Worm (Caenorhabditis elegans): Measurements from ENCODE around the gene ndua-1.
A peak's percentile ranks its signal among the peaks of the same experiment; 100 is the strongest.

Gene ndua-1

DNA sequence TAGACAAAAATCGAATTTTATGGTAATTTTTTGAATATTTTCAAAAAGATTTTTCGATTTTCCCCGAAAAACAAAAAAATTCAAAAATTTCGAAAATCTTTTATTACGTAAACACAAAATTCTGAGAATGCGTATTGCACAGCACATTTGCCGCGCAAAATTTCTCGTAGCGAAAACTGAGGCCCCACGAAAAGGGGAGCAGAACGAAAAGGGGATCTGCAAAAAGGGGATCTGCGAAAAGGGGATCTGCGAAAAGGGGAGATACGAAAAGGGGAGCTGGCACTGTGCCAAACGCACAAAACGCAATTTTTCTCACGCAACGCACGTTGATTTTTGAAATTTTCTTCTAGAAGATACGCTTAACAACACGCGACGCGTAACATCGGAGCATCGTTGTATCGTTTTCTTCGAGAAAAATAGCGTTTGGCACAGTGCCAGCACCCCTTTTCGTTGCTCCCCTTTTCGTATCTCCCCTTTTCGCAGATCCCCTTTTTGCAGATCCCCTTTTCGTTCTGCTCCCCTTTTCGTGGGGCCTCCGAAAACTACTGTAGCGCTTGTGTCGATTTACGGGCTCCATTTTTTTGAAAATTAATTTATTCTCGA lies 12.3 kb downstream of the ndua-1 start:
- TF ChIP-seq sea-1 (GFP tag; conservative IDR thresholded peaks at IDR 0.05) (0 out of 2 replicates have a peak, but pooled peaks have one; percentile 29), pes-1 (GFP tag; IDR thresholded peaks at IDR 0.05) (peak; percentile 63)

DNA sequence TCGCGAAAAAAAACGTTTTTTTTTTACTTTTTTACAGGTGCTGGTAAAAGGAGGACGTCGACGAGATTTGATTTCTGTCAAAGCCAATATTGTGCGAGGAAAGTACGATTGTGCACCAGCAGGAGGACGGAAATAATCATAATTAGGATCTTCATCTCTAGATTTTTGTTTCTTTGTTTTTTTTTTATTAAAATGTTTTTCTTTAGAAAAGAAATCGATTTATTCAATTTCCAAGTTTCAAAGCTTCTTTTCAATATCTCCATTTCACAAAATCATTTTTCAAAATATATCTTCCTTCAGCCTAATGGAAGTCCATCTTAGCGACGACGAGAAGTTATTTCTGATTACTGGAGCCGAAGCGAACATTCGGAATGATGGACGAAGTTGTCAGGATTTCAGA lies 13.1 kb downstream of the ndua-1 start, which contains the start of gene exos-7:
TSS of gene exos-7 (plus strand) at position 301 of the 400 bp plus-strand sequence.
- TF ChIP-seq hmbx-1 (tag; optimal IDR thresholded peaks at IDR 0.05) (no peak), F13C5.2 (tag; optimal IDR thresholded peaks at IDR 0.05) (no peak), flt-1 (GFP tag; IDR thresholded peaks at IDR 0.05) (no peak), scrt-1 (GFP tag; IDR thresholded peaks at IDR 0.05) (no peak), ceh-36 (tag; optimal IDR thresholded peaks at IDR 0.05) (no peak), sea-1 (GFP tag; conservative IDR thresholded peaks at IDR 0.05) (no peak), tra-4 (tag; optimal IDR thresholded peaks at IDR 0.05) (no peak), hnd-1 (tag; optimal IDR thresholded peaks at IDR 0.05) (no peak), ama-1 (optimal IDR thresholded peaks at IDR 0.05) (no peak), ceh-13 (GFP tag; optimal IDR thresholded peaks at IDR 0.05) (no peak)

DNA sequence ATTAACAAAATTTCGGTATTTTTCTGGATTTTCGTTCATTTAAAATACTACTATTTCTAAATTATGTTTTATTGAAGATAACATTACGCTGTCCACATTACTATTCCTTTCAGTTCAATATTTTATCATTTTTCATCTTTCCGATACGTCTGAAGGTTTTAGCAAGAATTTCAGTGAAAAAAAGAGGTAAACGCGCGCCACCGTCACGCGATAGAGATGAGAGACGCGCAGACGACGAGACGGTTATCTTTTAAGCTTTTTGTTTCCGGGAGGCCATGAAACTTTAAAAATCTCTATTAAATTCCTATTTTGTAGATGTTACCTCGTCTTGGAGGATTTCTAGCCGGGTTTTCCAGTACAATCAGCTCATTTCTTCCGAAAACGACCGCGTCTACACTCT lies 13.9 kb downstream of the ndua-1 start, which contains the start of gene mrps-12:
TSS of gene mrps-12 (plus strand) at position 316 of the 400 bp plus-strand sequence.
- TF ChIP-seq B0310.2 (tag; optimal IDR thresholded peaks at IDR 0.05) (no peak), ceh-36 (tag; optimal IDR thresholded peaks at IDR 0.05) (no peak), pes-1 (GFP tag; IDR thresholded peaks at IDR 0.05) (0 out of 2 replicates have a peak, but pooled peaks have one; percentile 3), ama-1 (optimal IDR thresholded peaks at IDR 0.05) (no peak), hmg-4 (GFP tag; optimal IDR thresholded peaks at IDR 0.05) (no peak), sea-1 (GFP tag; conservative IDR thresholded peaks at IDR 0.05) (no peak), scrt-1 (GFP tag; IDR thresholded peaks at IDR 0.05) (no peak), F13C5.2 (tag; optimal IDR thresholded peaks at IDR 0.05) (no peak)

DNA sequence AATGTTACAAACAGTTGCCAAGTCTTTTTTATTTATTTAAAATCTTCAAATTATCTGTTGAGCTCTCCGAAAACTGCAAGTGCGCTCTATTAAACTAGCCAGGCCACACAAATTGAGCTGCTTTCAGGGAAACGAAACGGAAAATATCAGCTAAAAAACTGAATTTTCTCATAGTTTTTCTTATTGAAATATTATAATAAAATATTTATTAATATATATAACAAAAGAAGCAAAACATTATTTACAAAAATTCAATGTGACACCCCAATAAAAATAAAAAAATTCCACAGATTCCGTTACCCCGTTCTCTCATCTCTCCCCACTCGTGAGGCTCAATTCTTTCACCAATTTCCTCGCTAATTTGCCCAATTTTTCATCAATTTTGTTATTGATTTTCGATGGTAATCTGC lies 19.1 kb downstream of the ndua-1 start:
- 0 out of 2 replicates have a peak, but pooled peaks have one; percentile 52 for TF ChIP-seq pes-1 (GFP tag; IDR thresholded peaks at IDR 0.05)
- TF ChIP-seq tbx-37 (GFP tag; conservative IDR thresholded peaks at IDR 0.05): 0 out of 2 replicates have a peak, but pooled peaks have one; percentile 6
- no peak for TF ChIP-seq tra-4 (tag; optimal IDR thresholded peaks at IDR 0.05)
- peak; percentile 24 for TF ChIP-seq ceh-13 (GFP tag; optimal IDR thresholded peaks at IDR 0.05)

DNA sequence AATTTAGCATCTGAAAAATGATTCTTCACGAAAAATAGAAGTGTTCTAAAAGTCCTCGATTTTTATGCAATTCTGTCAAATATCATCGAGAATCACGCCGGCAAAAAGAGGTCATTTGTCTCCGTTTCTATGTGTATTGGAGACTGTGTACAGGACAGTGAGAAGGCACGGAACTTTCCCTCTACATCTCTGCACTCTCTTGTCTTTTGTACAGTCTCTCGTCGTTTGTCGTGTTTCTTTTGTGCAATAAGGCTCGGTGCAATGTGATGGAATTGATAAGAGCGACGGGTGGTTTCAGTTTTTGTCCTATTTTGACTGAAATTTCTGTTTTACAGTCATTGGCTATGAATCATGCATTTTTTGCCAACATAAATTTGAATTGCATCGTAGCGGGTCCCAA lies 19.8 kb downstream of the ndua-1 start:
- TF ChIP-seq ceh-13 (GFP tag; optimal IDR thresholded peaks at IDR 0.05): no peak
- no peak for TF ChIP-seq hnd-1 (tag; optimal IDR thresholded peaks at IDR 0.05)
- no peak for TF ChIP-seq B0310.2 (tag; optimal IDR thresholded peaks at IDR 0.05)
- no peak for TF ChIP-seq sea-1 (GFP tag; conservative IDR thresholded peaks at IDR 0.05)
- TF ChIP-seq F13C5.2 (tag; optimal IDR thresholded peaks at IDR 0.05): no peak
- no peak for TF ChIP-seq tbx-11 (GFP tag; IDR thresholded peaks at IDR 0.05)
- no peak for TF ChIP-seq hmg-4 (GFP tag; optimal IDR thresholded peaks at IDR 0.05)
- no peak for TF ChIP-seq scrt-1 (GFP tag; IDR thresholded peaks at IDR 0.05)
- no peak for TF ChIP-seq ceh-36 (tag; optimal IDR thresholded peaks at IDR 0.05)
- TF ChIP-seq flt-1 (GFP tag; IDR thresholded peaks at IDR 0.05): no peak
- no peak for TF ChIP-seq aly-1 (tag; optimal IDR thresholded peaks at IDR 0.05)
- TF ChIP-seq tra-4 (tag; optimal IDR thresholded peaks at IDR 0.05): no peak
- TF ChIP-seq ama-1 (optimal IDR thresholded peaks at IDR 0.05): no peak
- TF ChIP-seq ets-7 (tag; optimal IDR thresholded peaks at IDR 0.05): no peak
- TF ChIP-seq pes-1 (GFP tag; IDR thresholded peaks at IDR 0.05): no peak
- TF ChIP-seq tbx-37 (GFP tag; conservative IDR thresholded peaks at IDR 0.05): no peak
- no peak for TF ChIP-seq hmbx-1 (tag; optimal IDR thresholded peaks at IDR 0.05)

DNA sequence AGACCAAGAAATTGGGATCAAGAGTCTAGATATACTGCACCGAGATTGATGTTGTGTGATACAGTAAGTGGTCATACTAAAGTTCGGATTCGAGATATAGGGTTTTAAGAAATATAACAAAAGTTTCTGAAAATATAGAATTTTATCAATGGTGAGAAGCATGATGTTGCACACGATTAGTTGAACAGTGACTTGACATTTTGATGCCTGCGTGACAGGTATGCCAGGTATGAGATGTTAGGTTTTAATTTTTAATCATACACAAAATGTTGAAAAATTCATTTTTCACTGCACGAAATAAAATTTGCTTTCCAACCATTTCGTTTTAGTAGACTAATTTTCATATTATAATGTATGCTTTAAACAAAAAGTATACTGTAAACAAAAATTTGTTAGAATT lies 21.3 kb downstream of the ndua-1 start:
- TF ChIP-seq sea-1 (GFP tag; conservative IDR thresholded peaks at IDR 0.05): no peak
- no peak for TF ChIP-seq F13C5.2 (tag; optimal IDR thresholded peaks at IDR 0.05)
- no peak for TF ChIP-seq hnd-1 (tag; optimal IDR thresholded peaks at IDR 0.05)
- TF ChIP-seq hmg-4 (GFP tag; optimal IDR thresholded peaks at IDR 0.05): no peak
- TF ChIP-seq tra-4 (tag; optimal IDR thresholded peaks at IDR 0.05): no peak
- TF ChIP-seq tbx-11 (GFP tag; IDR thresholded peaks at IDR 0.05): no peak
- no peak for TF ChIP-seq ets-7 (tag; optimal IDR thresholded peaks at IDR 0.05)
- TF ChIP-seq ceh-36 (tag; optimal IDR thresholded peaks at IDR 0.05): no peak
- TF ChIP-seq hmbx-1 (tag; optimal IDR thresholded peaks at IDR 0.05): no peak

DNA sequence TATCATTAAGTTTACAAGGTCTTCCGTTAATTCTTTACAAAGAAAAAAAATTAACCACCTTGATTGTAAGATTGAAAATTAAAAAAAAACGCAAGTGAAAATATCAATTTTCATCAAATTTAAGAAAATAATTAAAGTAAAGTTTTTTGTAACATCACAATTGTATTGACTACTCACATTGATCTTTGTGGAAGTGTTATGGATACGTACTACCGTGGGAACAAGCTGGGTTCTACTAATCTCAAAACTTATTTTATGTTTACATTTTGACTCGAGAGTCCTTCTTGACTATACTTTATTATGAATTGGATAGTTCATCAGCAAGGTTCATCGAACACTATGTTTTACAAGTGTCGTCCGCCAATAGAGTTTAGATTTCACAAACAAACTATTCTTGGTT lies 22.2 kb downstream of the ndua-1 start, which contains the start of gene num-1:
TSS of gene num-1 (plus strand) at position 301 of the 400 bp plus-strand sequence.
- TF ChIP-seq flt-1 (GFP tag; IDR thresholded peaks at IDR 0.05) (no peak), scrt-1 (GFP tag; IDR thresholded peaks at IDR 0.05) (no peak), hnd-1 (tag; optimal IDR thresholded peaks at IDR 0.05) (no peak), tbx-11 (GFP tag; IDR thresholded peaks at IDR 0.05) (no peak), tra-4 (tag; optimal IDR thresholded peaks at IDR 0.05) (no peak), pes-1 (GFP tag; IDR thresholded peaks at IDR 0.05) (no peak)

DNA sequence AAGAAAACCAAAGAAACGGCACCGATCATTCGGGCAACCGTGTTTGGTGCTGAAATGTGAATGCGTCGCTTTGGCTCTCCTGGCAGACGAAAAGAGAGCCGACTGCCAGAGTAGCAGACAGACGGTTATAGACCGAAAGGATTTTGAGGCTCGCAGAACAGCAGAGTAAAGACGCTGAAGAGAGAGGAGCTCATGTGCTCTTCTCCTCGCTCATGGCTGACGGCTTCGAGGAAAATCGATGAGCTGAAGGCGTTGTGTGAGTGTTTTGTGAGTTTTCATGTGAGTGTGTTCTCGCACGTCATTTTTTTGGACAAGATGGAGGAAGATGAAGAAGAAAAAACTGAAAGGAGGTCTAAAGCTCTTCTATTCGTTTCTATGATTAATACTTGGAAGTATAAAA lies 22.9 kb downstream of the ndua-1 start, which contains the start of gene sbt-1:
TSS of gene sbt-1 (minus strand) at position 62 of the 400 bp plus-strand sequence.
- TF ChIP-seq hmg-4 (GFP tag; optimal IDR thresholded peaks at IDR 0.05): no peak
- TF ChIP-seq flt-1 (GFP tag; IDR thresholded peaks at IDR 0.05): no peak
- no peak for TF ChIP-seq ama-1 (optimal IDR thresholded peaks at IDR 0.05)

DNA sequence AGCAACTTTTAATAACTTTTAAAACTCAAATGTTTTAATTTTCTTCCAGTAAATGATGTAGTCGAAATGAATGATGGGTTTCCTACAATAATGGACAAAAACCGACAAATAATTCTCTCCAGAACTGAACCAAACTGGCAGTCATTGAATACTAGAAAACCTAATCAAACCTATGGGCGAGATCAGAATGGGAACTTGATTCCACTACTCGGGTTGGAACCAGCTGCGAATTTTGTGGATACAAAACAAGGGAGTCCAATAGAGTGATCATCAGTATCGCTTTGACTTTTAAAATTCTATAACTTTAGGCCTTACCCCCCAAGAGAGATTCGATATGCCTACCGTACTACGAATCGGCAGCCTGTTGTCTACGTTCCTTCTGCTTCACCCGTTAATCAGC lies 25.1 kb downstream of the ndua-1 start:
- no peak for TF ChIP-seq hmg-4 (GFP tag; optimal IDR thresholded peaks at IDR 0.05)
- no peak for TF ChIP-seq B0310.2 (tag; optimal IDR thresholded peaks at IDR 0.05)
- TF ChIP-seq ceh-36 (tag; optimal IDR thresholded peaks at IDR 0.05): no peak
- no peak for TF ChIP-seq sea-1 (GFP tag; conservative IDR thresholded peaks at IDR 0.05)
- TF ChIP-seq hmbx-1 (tag; optimal IDR thresholded peaks at IDR 0.05): no peak
- no peak for TF ChIP-seq F13C5.2 (tag; optimal IDR thresholded peaks at IDR 0.05)
- TF ChIP-seq aly-1 (tag; optimal IDR thresholded peaks at IDR 0.05): no peak
- TF ChIP-seq scrt-1 (GFP tag; IDR thresholded peaks at IDR 0.05): no peak
- TF ChIP-seq hnd-1 (tag; optimal IDR thresholded peaks at IDR 0.05): no peak
- TF ChIP-seq tra-4 (tag; optimal IDR thresholded peaks at IDR 0.05): no peak
- TF ChIP-seq ama-1 (optimal IDR thresholded peaks at IDR 0.05): no peak
- no peak for TF ChIP-seq tbx-11 (GFP tag; IDR thresholded peaks at IDR 0.05)
- TF ChIP-seq tbx-37 (GFP tag; conservative IDR thresholded peaks at IDR 0.05): no peak
- TF ChIP-seq pes-1 (GFP tag; IDR thresholded peaks at IDR 0.05): no peak
- no peak for TF ChIP-seq ets-7 (tag; optimal IDR thresholded peaks at IDR 0.05)
- no peak for TF ChIP-seq ceh-13 (GFP tag; optimal IDR thresholded peaks at IDR 0.05)
- no peak for TF ChIP-seq flt-1 (GFP tag; IDR thresholded peaks at IDR 0.05)
